Fruit fly (Drosophila melanogaster) whole organism, embryonic: ENCODE measurements around the gene CG10959.

Experiments used
- Awh ChIP-seq: fragments of 200-800 bp; sonication (Bioruptor generic); IDR thresholded peaks from 2 replicates; pipeline ENCODE4, ENCODE4 v1.3.6; 2022; ENCODE audit warnings: missing biosample characterization, missing genetic modification characterization
- CG10366 ChIP-seq: fragments of 200-800 bp; sonication (Bioruptor generic); IDR thresholded peaks from 2 replicates; pipeline ENCODE4 v1.3.6; 2022; ENCODE audit warnings: missing biosample characterization, missing genetic modification characterization
- CG11560 ChIP-seq: fragments of 200-800 bp; sonication (Bioruptor generic); IDR thresholded peaks from 3 replicates; pipeline ENCODE4 v1.3.6; 2022; ENCODE audit warnings: missing biosample characterization, missing genetic modification characterization
- CG12391 ChIP-seq: fragments of 200-800 bp; sonication (Bioruptor generic); optimal IDR thresholded peaks from 3 replicates; lab custom pipeline; 2018; ENCODE audit warnings: missing biosample characterization, mild to moderate bottlenecking, missing genetic modification characterization, moderate library complexity
- CG15011 ChIP-seq: fragments of 200-800 bp; sonication (Bioruptor generic); optimal IDR thresholded peaks from 3 replicates; lab custom pipeline; 2018; ENCODE audit warnings: missing biosample characterization, mild to moderate bottlenecking, missing genetic modification characterization
- CG16779 ChIP-seq: fragments of 200-800 bp; sonication (Bioruptor generic); IDR thresholded peaks from 2 replicates; pipeline ENCODE4 v1.3.6; 2022; ENCODE audit warnings: missing biosample characterization, missing genetic modification characterization
- CG17186 ChIP-seq: fragments of 200-800 bp; sonication (Bioruptor generic); optimal IDR thresholded peaks from 3 replicates; lab custom pipeline; 2017; ENCODE audit warnings: missing biosample characterization, missing genetic modification reagents, missing genetic modification characterization
- CG1792 ChIP-seq: fragments of 200-800 bp; sonication (Bioruptor generic); optimal IDR thresholded peaks from 2 replicates; lab custom pipeline; 2016; ENCODE audit warnings: missing biosample characterization, missing genetic modification characterization
- CG18619 ChIP-seq: fragments of 200-800 bp; sonication (Bioruptor generic); optimal IDR thresholded peaks from 3 replicates; lab custom pipeline; 2017; ENCODE audit warnings: missing biosample characterization, mild to moderate bottlenecking, missing genetic modification characterization
- CG2875 ChIP-seq: fragments of 200-800 bp; sonication (Bioruptor generic); optimal IDR thresholded peaks from 2 replicates; lab custom pipeline; 2017; ENCODE audit warnings: missing biosample characterization, mild to moderate bottlenecking, missing genetic modification characterization, missing genetic modification reagents
- CG32532 ChIP-seq: fragments of 200-800 bp; sonication (Bioruptor generic); IDR thresholded peaks from 2 replicates; pipeline ENCODE4 v1.3.6; 2022; ENCODE audit warnings: missing biosample characterization, missing genetic modification characterization
- CG32767 ChIP-seq: fragments of 200-800 bp; sonication (Bioruptor generic); IDR thresholded peaks from 2 replicates; pipeline ENCODE4 v1.3.6; 2022; ENCODE audit warnings: missing biosample characterization, missing genetic modification characterization
- CG7963 ChIP-seq: fragments of 200-800 bp; sonication (Bioruptor generic); IDR thresholded peaks from 3 replicates; pipeline ENCODE4 v1.3.6; 2022; ENCODE audit warnings: missing biosample characterization, missing genetic modification characterization; ENCODE audit not compliant: partially characterized antibody
- CG9797 ChIP-seq: fragments of 200-800 bp; sonication (Bioruptor generic); optimal IDR thresholded peaks from 3 replicates; lab custom pipeline; 2018; ENCODE audit warnings: missing biosample characterization, mild to moderate bottlenecking, missing genetic modification characterization
- D19B ChIP-seq: fragments of 200-800 bp; sonication (Bioruptor generic); optimal IDR thresholded peaks from 2 replicates; lab custom pipeline; 2017; ENCODE audit warnings: missing biosample characterization, mild to moderate bottlenecking, missing genetic modification characterization
- Dfd ChIP-seq, 2 experiments: fragments of >200 bp; optimal IDR thresholded peaks; 2 replicates each; lab custom pipeline; 2017; ENCODE audit warnings: missing biosample characterization in 2 of 2, missing genetic modification characterization in 2 of 2
- ERR ChIP-seq: fragments of 200-800 bp; sonication (Bioruptor generic); optimal IDR thresholded peaks from 2 replicates; lab custom pipeline; 2016; ENCODE audit warnings: missing biosample characterization, missing genetic modification characterization
- Elba2 ChIP-seq: fragments of 200-800 bp; sonication (Bioruptor generic); optimal IDR thresholded peaks from 3 replicates; lab custom pipeline; 2016; ENCODE audit warnings: missing biosample characterization, missing genetic modification characterization
- Jarid2 ChIP-seq: fragments of 200-800 bp; sonication (Bioruptor generic); optimal IDR thresholded peaks from 3 replicates; lab custom pipeline; 2017; ENCODE audit warnings: mild to moderate bottlenecking, missing biosample characterization, missing genetic modification reagents, missing genetic modification characterization
- Mrtf ChIP-seq: fragments of 200-800 bp; sonication (Bioruptor generic); IDR thresholded peaks from 3 replicates; pipeline ENCODE4 v1.3.6; 2022; ENCODE audit warnings: missing biosample characterization, missing genetic modification characterization
- NC2β ChIP-seq: fragments of 200-800 bp; sonication (Bioruptor generic); optimal IDR thresholded peaks from 2 replicates; lab custom pipeline; 2016; ENCODE audit warnings: missing biosample characterization, missing genetic modification characterization
- NfI ChIP-seq: fragments of 200-800 bp; sonication (Bioruptor generic); optimal IDR thresholded peaks from 3 replicates; lab custom pipeline; 2018; ENCODE audit warnings: missing biosample characterization, mild to moderate bottlenecking, missing genetic modification characterization, moderate library complexity
- PHDP ChIP-seq: fragments of 200-800 bp; sonication (Bioruptor generic); optimal IDR thresholded peaks from 3 replicates; lab custom pipeline; 2018; ENCODE audit warnings: missing biosample characterization, mild to moderate bottlenecking, missing genetic modification characterization, moderate library complexity
- Taf1 ChIP-seq: fragments of 200-800 bp; sonication (Bioruptor generic); IDR thresholded peaks from 2 replicates; pipeline ENCODE4 v1.3.6; 2022; ENCODE audit warnings: missing biosample characterization, missing genetic modification characterization
- ab ChIP-seq: fragments of 200-800 bp; sonication (Bioruptor generic); optimal IDR thresholded peaks from 2 replicates; lab custom pipeline; 2016; ENCODE audit warnings: missing biosample characterization, missing genetic modification characterization
- az2 ChIP-seq: fragments of 200-800 bp; sonication (Bioruptor generic); optimal IDR thresholded peaks from 3 replicates; lab custom pipeline; 2016; ENCODE audit warnings: missing biosample characterization, missing genetic modification characterization
- chif ChIP-seq, 2 experiments: fragments of 200-800 bp; sonication (Bioruptor generic); optimal IDR thresholded peaks; 3 replicates each; lab custom pipeline; 2016; ENCODE audit warnings: missing biosample characterization in 2 of 2, missing genetic modification characterization in 2 of 2
- crp ChIP-seq, 2 experiments: fragments of 200-800 bp; sonication (Bioruptor generic); optimal IDR thresholded peaks; 2 replicates in 1 of 2; 3 replicates in 1 of 2; lab custom pipeline; 2017; ENCODE audit warnings: missing biosample characterization in 2 of 2, missing genetic modification characterization in 2 of 2, mild to moderate bottlenecking in 1 of 2, moderate library complexity in 1 of 2
- cwo ChIP-seq: fragments of 200-800 bp; sonication (Bioruptor generic); optimal IDR thresholded peaks from 3 replicates; lab custom pipeline; 2017; ENCODE audit warnings: missing biosample characterization, missing genetic modification characterization, mild to moderate bottlenecking, moderate library complexity, missing genetic modification reagents
- dati ChIP-seq: fragments of 200-800 bp; sonication (Bioruptor generic); IDR thresholded peaks from 2 replicates; pipeline ENCODE4 v1.3.6; 2022; ENCODE audit warnings: missing biosample characterization, missing genetic modification characterization
- dmrt11E ChIP-seq: fragments of 200-800 bp; sonication (Bioruptor generic); optimal IDR thresholded peaks from 3 replicates; lab custom pipeline; 2018; ENCODE audit warnings: missing biosample characterization, mild to moderate bottlenecking, missing genetic modification characterization, moderate library complexity
- emc ChIP-seq: fragments of 200-800 bp; sonication (Bioruptor generic); optimal IDR thresholded peaks from 2 replicates; lab custom pipeline; 2016; ENCODE audit warnings: missing biosample characterization, missing genetic modification characterization
- fd3F ChIP-seq: fragments of 200-800 bp; sonication (Bioruptor generic); optimal IDR thresholded peaks from 2 replicates; lab custom pipeline; 2018; ENCODE audit warnings: missing biosample characterization, mild to moderate bottlenecking, missing genetic modification characterization, moderate library complexity
- fru ChIP-seq: fragments of >200 bp; optimal IDR thresholded peaks from 2 replicates; lab custom pipeline; 2017
- gcm2 ChIP-seq: fragments of 200-800 bp; sonication (Bioruptor generic); optimal IDR thresholded peaks from 2 replicates; lab custom pipeline; 2016; ENCODE audit warnings: missing biosample characterization, missing genetic modification characterization
- gro ChIP-seq: fragments of 200-800 bp; sonication (Bioruptor generic); optimal IDR thresholded peaks from 2 replicates; lab custom pipeline; 2016; ENCODE audit warnings: missing biosample characterization, missing genetic modification characterization
- h ChIP-seq: fragments of >200 bp; optimal IDR thresholded peaks from 2 replicates; lab custom pipeline; 2017
- her ChIP-seq: fragments of 200-800 bp; sonication (Bioruptor generic); optimal IDR thresholded peaks from 2 replicates; lab custom pipeline; 2016; ENCODE audit warnings: missing biosample characterization, missing genetic modification characterization
- ind ChIP-seq: fragments of 200-800 bp; sonication (Bioruptor generic); optimal IDR thresholded peaks from 3 replicates; lab custom pipeline; 2016; ENCODE audit warnings: missing biosample characterization, missing genetic modification characterization
- jing ChIP-seq: fragments of 200-800 bp; sonication (Bioruptor generic); optimal IDR thresholded peaks from 2 replicates; lab custom pipeline; 2018; ENCODE audit warnings: missing biosample characterization, mild to moderate bottlenecking, missing genetic modification characterization
- ken ChIP-seq: fragments of 200-800 bp; sonication (Bioruptor generic); IDR thresholded peaks from 3 replicates; pipeline ENCODE4 v1.3.6; 2022; ENCODE audit warnings: missing biosample characterization, missing genetic modification characterization
- lbe ChIP-seq: fragments of 200-800 bp; sonication (Bioruptor generic); optimal IDR thresholded peaks from 2 replicates; lab custom pipeline; 2016; ENCODE audit warnings: missing biosample characterization, mild to moderate bottlenecking, missing genetic modification characterization
- lola ChIP-seq, 3 experiments: fragments of >200 bp in 2 of 3; fragments of 200-800 bp in 1 of 3; sonication (Bioruptor generic) in 1 of 3; optimal IDR thresholded peaks; 2 replicates each; lab custom pipeline; 2017 to 2019; ENCODE audit warnings: missing biosample characterization in 3 of 3, missing genetic modification characterization in 3 of 3, mild to moderate bottlenecking in 1 of 3, moderate library complexity in 1 of 3
- luna ChIP-seq: fragments of 200-800 bp; sonication (Bioruptor generic); optimal IDR thresholded peaks from 2 replicates; lab custom pipeline; 2016; ENCODE audit warnings: missing biosample characterization, missing genetic modification characterization
- nmo ChIP-seq: fragments of 200-800 bp; sonication (Bioruptor generic); optimal IDR thresholded peaks from 2 replicates; lab custom pipeline; 2018; ENCODE audit warnings: missing biosample characterization, mild to moderate bottlenecking, missing genetic modification characterization, moderate library complexity
- so ChIP-seq: fragments of 200-800 bp; sonication (Bioruptor generic); IDR thresholded peaks from 3 replicates; pipeline ENCODE4 v1.3.6; 2022; ENCODE audit warnings: missing biosample characterization, missing genetic modification characterization
- stwl ChIP-seq: fragments of 200-800 bp; sonication (Bioruptor generic); optimal IDR thresholded peaks from 3 replicates; lab custom pipeline; 2018; ENCODE audit warnings: missing biosample characterization, mild to moderate bottlenecking, missing genetic modification characterization, moderate library complexity
- vvl ChIP-seq: fragments of 200-800 bp; sonication (Bioruptor generic); IDR thresholded peaks from 2 replicates; pipeline ENCODE4 v1.3.6; 2022; ENCODE audit warnings: missing biosample characterization, missing genetic modification characterization
- z ChIP-seq: fragments of 200-800 bp; sonication (Bioruptor generic); IDR thresholded peaks from 3 replicates; pipeline ENCODE4 v1.3.6; 2022; ENCODE audit warnings: missing biosample characterization, missing genetic modification characterization
- zfh2 ChIP-seq: fragments of 200-800 bp; sonication (Bioruptor generic); optimal IDR thresholded peaks from 2 replicates; lab custom pipeline; 2016; ENCODE audit warnings: missing biosample characterization, missing genetic modification characterization

CG10959 gene

DNA sequence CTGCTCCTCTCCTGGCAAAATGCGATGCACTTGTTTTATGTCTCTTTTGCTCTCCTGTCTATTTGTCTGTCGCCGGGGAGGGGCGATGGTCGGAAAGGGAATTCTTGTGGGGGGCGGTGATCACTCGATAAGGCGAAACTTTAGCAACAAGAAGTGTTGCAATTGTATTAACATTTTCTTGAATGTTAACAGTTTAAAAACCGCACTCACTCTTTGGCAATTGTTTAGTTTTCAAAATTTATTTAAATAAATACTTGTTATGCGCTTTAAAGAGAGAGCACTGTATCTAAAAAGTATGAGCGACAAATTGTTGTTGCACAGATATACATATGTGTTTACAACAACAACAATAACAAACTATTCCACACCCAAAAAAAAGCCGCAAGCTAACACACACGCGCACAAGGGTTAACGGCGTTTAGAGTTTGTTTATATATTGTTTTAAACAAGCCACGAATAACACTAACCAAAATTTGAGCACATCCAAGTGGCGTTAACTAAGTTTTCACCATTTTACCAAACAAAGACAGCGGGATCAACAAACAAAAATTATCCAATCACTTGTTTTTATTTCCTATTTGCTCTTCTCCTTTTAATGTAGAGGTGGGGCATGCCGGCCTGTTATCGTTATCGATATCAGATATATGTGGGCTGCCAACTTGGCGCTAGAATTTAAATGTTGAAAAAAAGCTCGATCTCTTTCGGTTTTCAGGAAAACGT is 46.9 kb upstream of the CG10959 start, which contains the start of gene CG2258 (continued):
- TF ChIP-seq Mrtf (GFP tag; lab: Robert Waterston, UW) (peak; percentile 80), ab (GFP tag; lab: Kevin White, UChicago) (peak; percentile 12), CG10366 (GFP tag; lab: Robert Waterston, UW) (peak; percentile 82), Jarid2 (GFP tag; lab: Kevin White, UChicago) (peak; percentile 44), Awh (GFP tag; lab: Robert Waterston, UW) (peak; percentile 76), her (peak; percentile 66), CG18619 (peak; percentile 66), dati (GFP tag; lab: Robert Waterston, UW) (peak; percentile 46; the same call in 1 of the 2 replicates), PHDP (tag; lab: Kevin White, UChicago) (peak; percentile 88), CG15011 (peak; percentile 76), luna (GFP tag; lab: Kevin White, UChicago) (no peak), NfI (GFP tag; lab: Kevin White, UChicago) (peak; percentile 84), jing (peak; percentile 68), crp (GFP tag; optimal IDR thresholded peaks at IDR 0.05; lab: Kevin White, UChicago) (peak in 1 of 2 experiments; percentile 12), chif (GFP tag; optimal IDR thresholded peaks at IDR 0.05; lab: Kevin White, UChicago) (peak; percentile 71 to 78), ERR (no peak), ken (GFP tag; lab: Robert Waterston, UW) (peak; percentile 87), fru (lab: Kevin White, UChicago) (no peak), NC2β (GFP tag; lab: Kevin White, UChicago) (peak; percentile 39), so (GFP tag; lab: Robert Waterston, UW) (peak; percentile 68; the same call in 1 of the 3 replicates), CG17186 (GFP tag; lab: Kevin White, UChicago) (no peak), az2 (GFP tag; lab: Kevin White, UChicago) (peak; percentile 85), Dfd (GFP tag; optimal IDR thresholded peaks at IDR 0.05; lab: Kevin White, UChicago) (no peak), CG32767 (peak; percentile 76), ind (peak; percentile 87), CG11560 (peak; percentile 34; the same call in 1 of the 3 replicates), CG1792 (GFP tag; lab: Kevin White, UChicago) (peak; percentile 62), emc (GFP tag; lab: Kevin White, UChicago) (peak; percentile 12), gro (GFP tag; lab: Kevin White, UChicago) (no peak), lbe (peak; percentile 37), CG32532 (peak; percentile 84), gcm2 (GFP tag; lab: Kevin White, UChicago) (no peak), zfh2 (GFP tag; lab: Kevin White, UChicago) (peak; percentile 47), stwl (tag; lab: Kevin White, UChicago) (peak; percentile 40), CG9797 (GFP tag; lab: Kevin White, UChicago) (no peak), z (GFP tag; lab: Robert Waterston, UW) (no peak), h (lab: Kevin White, UChicago) (no peak), Taf1 (GFP tag; lab: Robert Waterston, UW) (peak; percentile 66), CG12391 (tag; lab: Kevin White, UChicago) (peak; percentile 83), Elba2 (GFP tag; lab: Kevin White, UChicago) (no peak), CG16779 (GFP tag; lab: Robert Waterston, UW) (peak; percentile 49; the same call in 1 of the 2 replicates), D19B (peak; percentile 52), dmrt11E (peak; percentile 50), cwo (GFP tag; lab: Kevin White, UChicago) (peak; percentile 74), CG7963 (GFP tag; lab: Robert Waterston, UW) (no peak), CG2875 (GFP tag; lab: Kevin White, UChicago) (peak; percentile 84), vvl (GFP tag; lab: Robert Waterston, UW) (peak; percentile 95), fd3F (peak; percentile 81), nmo (GFP tag; lab: Kevin White, UChicago) (peak; percentile 89), lola (GFP tag; optimal IDR thresholded peaks at IDR 0.05; lab: Kevin White, UChicago) (peak in 1 of 3 experiments; percentile 58)
